Fruit fly (Drosophila melanogaster) whole organism, wandering third instar larva: ENCODE measurements around the gene Vha16-2.

Experiments
- Hnf4 ChIP-seq: fragments of 200-800 bp; sonication (Bioruptor generic); optimal IDR thresholded peaks from 2 replicates; lab custom pipeline; 2016; ENCODE audit warnings: missing biosample characterization, mild to moderate bottlenecking, missing genetic modification characterization
- lola ChIP-seq: fragments of >200 bp; optimal IDR thresholded peaks from 2 replicates; lab custom pipeline; 2017; ENCODE audit warnings: missing biosample characterization, missing genetic modification characterization

dm6 chr3L:11483135-11483534, 8.4 kb downstream of the Vha16-2 start:
- TF ChIP-seq lola (GFP tag; lab: Kevin White, UChicago): no peak
- TF ChIP-seq Hnf4 (GFP tag; lab: Kevin White, UChicago): no peak
